Fruit fly (Drosophila melanogaster) whole organism, embryonic: ENCODE measurements around the gene retm.

Experiments used
- Awh ChIP-seq: fragments of 200-800 bp; sonication (Bioruptor generic); IDR thresholded peaks from 2 replicates; pipeline ENCODE4, ENCODE4 v1.3.6; 2022; ENCODE audit warnings: missing biosample characterization, missing genetic modification characterization
- Bgb ChIP-seq: fragments of 200-800 bp; sonication (Bioruptor generic); IDR thresholded peaks from 2 replicates; pipeline ENCODE4 v1.3.6; 2022; ENCODE audit warnings: missing biosample characterization, missing genetic modification characterization; ENCODE audit not compliant: partially characterized antibody
- CG15514 ChIP-seq: fragments of 200-800 bp; sonication (Bioruptor generic); optimal IDR thresholded peaks from 3 replicates; lab custom pipeline; 2017; ENCODE audit warnings: missing biosample characterization, missing genetic modification characterization, mild to moderate bottlenecking, moderate library complexity, missing genetic modification reagents
- CG17361 ChIP-seq: fragments of 200-800 bp; sonication (Bioruptor generic); IDR thresholded peaks from 3 replicates; pipeline ENCODE4 v1.3.6; 2022; ENCODE audit warnings: missing biosample characterization, missing genetic modification characterization
- CG18599 ChIP-seq: fragments of 200-800 bp; sonication (Bioruptor generic); optimal IDR thresholded peaks from 3 replicates; lab custom pipeline; 2017; ENCODE audit warnings: missing biosample characterization, missing genetic modification characterization, mild to moderate bottlenecking, moderate library complexity, missing genetic modification reagents
- CG2116 ChIP-seq: fragments of 200-800 bp; sonication (Bioruptor generic); optimal IDR thresholded peaks from 3 replicates; lab custom pipeline; 2018; ENCODE audit warnings: missing biosample characterization, mild to moderate bottlenecking, missing genetic modification characterization
- CG34376 ChIP-seq: fragments of 200-800 bp; sonication (Bioruptor generic); optimal IDR thresholded peaks from 2 replicates; lab custom pipeline; 2018; ENCODE audit warnings: missing biosample characterization, mild to moderate bottlenecking, missing genetic modification characterization
- CG3847 ChIP-seq: fragments of 200-800 bp; sonication (Bioruptor generic); IDR thresholded peaks from 2 replicates; pipeline ENCODE4 v1.3.6; 2022; ENCODE audit warnings: missing biosample characterization, missing genetic modification characterization
- CG3995 ChIP-seq: fragments of 200-800 bp; sonication (Bioruptor generic); optimal IDR thresholded peaks from 3 replicates; lab custom pipeline; 2016; ENCODE audit warnings: missing biosample characterization, missing genetic modification characterization
- CG4617 ChIP-seq: fragments of 200-800 bp; sonication (Bioruptor generic); optimal IDR thresholded peaks from 3 replicates; lab custom pipeline; 2016; ENCODE audit warnings: missing biosample characterization, missing genetic modification characterization, borderline replicate concordance
- CG6765 ChIP-seq: fragments of 200-800 bp; sonication (Bioruptor generic); optimal IDR thresholded peaks from 3 replicates; lab custom pipeline; 2017; ENCODE audit warnings: missing biosample characterization, mild to moderate bottlenecking, missing genetic modification characterization
- CTCF ChIP-seq: fragments of 200-800 bp; sonication (Bioruptor generic); optimal IDR thresholded peaks from 2 replicates; lab custom pipeline; 2017; ENCODE audit warnings: missing biosample characterization, mild to moderate bottlenecking, missing genetic modification characterization, moderate library complexity
- D19A ChIP-seq: fragments of 200-800 bp; optimal IDR thresholded peaks from 3 replicates; lab custom pipeline; 2019; ENCODE audit warnings: missing biosample characterization, mild to moderate bottlenecking, missing genetic modification characterization, moderate library complexity
- Dll ChIP-seq: fragments of 200-800 bp; sonication (Bioruptor generic); IDR thresholded peaks from 4 replicates; pipeline ENCODE4 v1.3.6; 2022; ENCODE audit warnings: missing biosample characterization, missing genetic modification characterization; ENCODE audit not compliant: partially characterized antibody
- Dref ChIP-seq: fragments of 200-800 bp; sonication (Bioruptor generic); IDR thresholded peaks from 2 replicates; pipeline ENCODE4 v1.3.6; 2022; ENCODE audit warnings: missing biosample characterization, missing genetic modification characterization
- GATAe ChIP-seq: fragments of 200-800 bp; sonication (Bioruptor generic); conservative IDR thresholded peaks from 2 replicates; pipeline ENCODE4 v1.3.6; 2022; ENCODE audit warnings: missing biosample characterization, missing genetic modification characterization
- HLH4C ChIP-seq: fragments of 200-800 bp; sonication (Bioruptor generic); IDR thresholded peaks from 3 replicates; pipeline ENCODE4 v1.3.6; 2022; ENCODE audit warnings: missing biosample characterization, missing genetic modification characterization; ENCODE audit not compliant: partially characterized antibody
- Hey ChIP-seq: fragments of 200-800 bp; sonication (Bioruptor generic); optimal IDR thresholded peaks from 3 replicates; lab custom pipeline; 2018; ENCODE audit warnings: missing biosample characterization, mild to moderate bottlenecking, missing genetic modification characterization
- Hr78 ChIP-seq, 2 experiments: fragments of 200-800 bp in 1 of 2; fragments of >200 bp in 1 of 2; sonication (Bioruptor generic) in 1 of 2; optimal IDR thresholded peaks; 2 replicates each; lab custom pipeline; 2017 to 2019; ENCODE audit warnings: missing biosample characterization in 2 of 2, missing genetic modification characterization in 2 of 2, mild to moderate bottlenecking in 1 of 2, moderate library complexity in 1 of 2
- Hsf ChIP-seq: fragments of 200-800 bp; sonication (Bioruptor generic); optimal IDR thresholded peaks from 3 replicates; lab custom pipeline; 2016; ENCODE audit warnings: missing biosample characterization, missing genetic modification characterization
- MBD-R2 ChIP-seq: fragments of 200-800 bp; sonication (Bioruptor generic); IDR thresholded peaks from 2 replicates; pipeline ENCODE4 v1.3.6; 2022; ENCODE audit warnings: missing biosample characterization, missing genetic modification characterization
- MESR4 ChIP-seq: fragments of 200-800 bp; sonication (Bioruptor generic); optimal IDR thresholded peaks from 2 replicates; lab custom pipeline; 2018; ENCODE audit warnings: missing biosample characterization, mild to moderate bottlenecking, missing genetic modification characterization, moderate library complexity
- Med ChIP-seq: fragments of 200-800 bp; sonication (Bioruptor generic); peaks from one replicate; lab custom pipeline; 2016; ENCODE audit warnings: missing biosample characterization, missing genetic modification characterization, mild to moderate bottlenecking, inconsistent platforms, moderate library complexity
- Meics ChIP-seq: fragments of 200-800 bp; sonication (Bioruptor generic); optimal IDR thresholded peaks from 2 replicates; lab custom pipeline; 2017; ENCODE audit warnings: missing biosample characterization, mild to moderate bottlenecking, missing genetic modification characterization
- Neu2 ChIP-seq: fragments of 200-800 bp; sonication (Bioruptor generic); optimal IDR thresholded peaks from 3 replicates; lab custom pipeline; 2016; ENCODE audit warnings: missing biosample characterization, missing genetic modification characterization, borderline replicate concordance
- Pdp1 ChIP-seq, 2 experiments: fragments of 200-800 bp; sonication (Bioruptor generic); optimal IDR thresholded peaks; 3 replicates each; lab custom pipeline; 2016; ENCODE audit warnings: missing biosample characterization in 2 of 2, missing genetic modification characterization in 2 of 2, mild to moderate bottlenecking in 1 of 2, moderate library complexity in 1 of 2
- Vsx1 ChIP-seq: fragments of 200-800 bp; sonication (Bioruptor generic); optimal IDR thresholded peaks from 2 replicates; lab custom pipeline; 2017; ENCODE audit warnings: missing biosample characterization, mild to moderate bottlenecking, missing genetic modification characterization, missing genetic modification reagents
- ara ChIP-seq: fragments of 200-800 bp; sonication (Bioruptor generic); IDR thresholded peaks from 2 replicates; pipeline ENCODE4 v1.3.6; 2022; ENCODE audit warnings: missing biosample characterization, missing genetic modification characterization
- dm ChIP-seq: fragments of 200-800 bp; sonication (Bioruptor generic); optimal IDR thresholded peaks from 3 replicates; lab custom pipeline; 2016; ENCODE audit warnings: missing biosample characterization, missing genetic modification characterization
- exex ChIP-seq: fragments of 200-800 bp; sonication (Bioruptor generic); optimal IDR thresholded peaks from 4 replicates; lab custom pipeline; 2018; ENCODE audit warnings: missing biosample characterization, mild to moderate bottlenecking, missing genetic modification characterization, moderate library complexity
- ftz-f1 ChIP-seq: fragments of 200-800 bp; sonication (Bioruptor generic); optimal IDR thresholded peaks from 2 replicates; lab custom pipeline; 2016; ENCODE audit warnings: missing biosample characterization, missing genetic modification characterization
- grau ChIP-seq: fragments of 200-800 bp; optimal IDR thresholded peaks from 3 replicates; lab custom pipeline; 2019; ENCODE audit warnings: missing biosample characterization, mild to moderate bottlenecking, missing genetic modification characterization, moderate library complexity
- gsb ChIP-seq: fragments of 200-800 bp; sonication (Bioruptor generic); IDR thresholded peaks from 2 replicates; pipeline ENCODE4 v1.3.6; 2022; ENCODE audit warnings: missing biosample characterization, missing genetic modification characterization
- gsb-n ChIP-seq: fragments of 200-800 bp; sonication (Bioruptor generic); optimal IDR thresholded peaks from 3 replicates; lab custom pipeline; 2018; ENCODE audit warnings: missing biosample characterization, mild to moderate bottlenecking, missing genetic modification characterization
- jigr1 ChIP-seq: fragments of 200-800 bp; sonication (Bioruptor generic); IDR thresholded peaks from 3 replicates; pipeline ENCODE4 v1.3.6; 2022; ENCODE audit warnings: missing biosample characterization, missing genetic modification characterization
- mirr ChIP-seq: fragments of 200-800 bp; sonication (Bioruptor generic); optimal IDR thresholded peaks from 3 replicates; lab custom pipeline; 2018; ENCODE audit warnings: missing biosample characterization, mild to moderate bottlenecking, missing genetic modification characterization
- mld ChIP-seq: fragments of 200-800 bp; sonication (Bioruptor generic); IDR thresholded peaks from 3 replicates; pipeline ENCODE4 v1.3.6; 2022; ENCODE audit warnings: missing biosample characterization, missing genetic modification characterization; ENCODE audit not compliant: partially characterized antibody
- nom ChIP-seq: fragments of 200-800 bp; sonication (Bioruptor generic); optimal IDR thresholded peaks from 2 replicates; lab custom pipeline; 2017; ENCODE audit warnings: missing biosample characterization, missing genetic modification characterization, mild to moderate bottlenecking, moderate library complexity, missing genetic modification reagents
- p53 ChIP-seq: fragments of 200-800 bp; sonication (Bioruptor generic); optimal IDR thresholded peaks from 2 replicates; lab custom pipeline; 2016; ENCODE audit warnings: missing biosample characterization, missing genetic modification characterization
- pzg ChIP-seq: fragments of 200-800 bp; sonication (Bioruptor generic); optimal IDR thresholded peaks from 3 replicates; lab custom pipeline; 2018; ENCODE audit warnings: missing biosample characterization, mild to moderate bottlenecking, missing genetic modification characterization, moderate library complexity
- ro ChIP-seq: fragments of 200-800 bp; sonication (Bioruptor generic); IDR thresholded peaks from 2 replicates; pipeline ENCODE4 v1.3.6; 2022; ENCODE audit warnings: missing biosample characterization, missing genetic modification characterization
- run ChIP-seq: fragments of 200-800 bp; sonication (Bioruptor generic); optimal IDR thresholded peaks from 3 replicates; lab custom pipeline; 2018; ENCODE audit warnings: missing biosample characterization, mild to moderate bottlenecking, missing genetic modification characterization
- sd ChIP-seq: fragments of 200-800 bp; sonication (Bioruptor generic); optimal IDR thresholded peaks from 3 replicates; lab custom pipeline; 2018; ENCODE audit warnings: missing biosample characterization, mild to moderate bottlenecking, missing genetic modification characterization, moderate library complexity
- sug ChIP-seq: fragments of 200-800 bp; optimal IDR thresholded peaks from 2 replicates; lab custom pipeline; 2019; ENCODE audit warnings: missing biosample characterization, mild to moderate bottlenecking, missing genetic modification characterization, moderate library complexity
- vvl ChIP-seq: fragments of 200-800 bp; sonication (Bioruptor generic); IDR thresholded peaks from 2 replicates; pipeline ENCODE4 v1.3.6; 2022; ENCODE audit warnings: missing biosample characterization, missing genetic modification characterization
- wor ChIP-seq: fragments of 200-800 bp; sonication (Bioruptor generic); IDR thresholded peaks from 2 replicates; pipeline ENCODE4 v1.3.6; 2022; ENCODE audit warnings: missing biosample characterization, missing genetic modification characterization

retm gene

DNA sequence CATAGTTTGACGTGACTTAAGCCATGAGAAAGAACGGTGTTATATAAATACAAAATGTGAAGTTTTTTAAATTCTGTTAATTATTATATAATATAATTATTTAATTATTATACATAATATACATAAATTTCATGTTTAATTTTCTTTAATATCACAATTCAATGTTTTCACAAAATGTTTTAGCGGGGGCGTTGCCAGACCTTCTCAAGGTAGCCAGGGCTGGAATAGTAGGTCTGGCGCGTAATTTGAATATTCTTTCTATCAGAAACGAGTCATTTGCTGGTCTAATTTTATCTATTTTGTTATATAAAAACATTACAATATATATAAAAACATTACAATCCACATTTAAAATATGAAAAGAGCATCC lies 7.4 kb downstream of the retm start, which contains the start of gene Acox3 (continued):
- TF ChIP-seq CG17361 (0 out of 3 replicates have a peak, but pooled peaks have one; percentile 24), Vsx1 (peak; percentile 2), pzg (GFP tag; lab: Kevin White, UChicago) (peak; percentile 41), dm (GFP tag; lab: Kevin White, UChicago) (no peak), CG3847 (GFP tag; lab: Robert Waterston, UW) (peak; percentile 32; the same call in 1 of the 2 replicates), grau (tag; lab: Kevin White, UChicago) (peak; percentile 8), CTCF (GFP tag; lab: Kevin White, UChicago) (peak; percentile 35), CG3995 (GFP tag; lab: Kevin White, UChicago) (peak; percentile 35), Pdp1 (GFP tag; optimal IDR thresholded peaks at IDR 0.05; lab: Kevin White, UChicago) (peak in 1 of 2 experiments; percentile 81), CG4617 (GFP tag; lab: Kevin White, UChicago) (peak; percentile 14), D19A (tag; lab: Kevin White, UChicago) (peak; percentile 7)

DNA sequence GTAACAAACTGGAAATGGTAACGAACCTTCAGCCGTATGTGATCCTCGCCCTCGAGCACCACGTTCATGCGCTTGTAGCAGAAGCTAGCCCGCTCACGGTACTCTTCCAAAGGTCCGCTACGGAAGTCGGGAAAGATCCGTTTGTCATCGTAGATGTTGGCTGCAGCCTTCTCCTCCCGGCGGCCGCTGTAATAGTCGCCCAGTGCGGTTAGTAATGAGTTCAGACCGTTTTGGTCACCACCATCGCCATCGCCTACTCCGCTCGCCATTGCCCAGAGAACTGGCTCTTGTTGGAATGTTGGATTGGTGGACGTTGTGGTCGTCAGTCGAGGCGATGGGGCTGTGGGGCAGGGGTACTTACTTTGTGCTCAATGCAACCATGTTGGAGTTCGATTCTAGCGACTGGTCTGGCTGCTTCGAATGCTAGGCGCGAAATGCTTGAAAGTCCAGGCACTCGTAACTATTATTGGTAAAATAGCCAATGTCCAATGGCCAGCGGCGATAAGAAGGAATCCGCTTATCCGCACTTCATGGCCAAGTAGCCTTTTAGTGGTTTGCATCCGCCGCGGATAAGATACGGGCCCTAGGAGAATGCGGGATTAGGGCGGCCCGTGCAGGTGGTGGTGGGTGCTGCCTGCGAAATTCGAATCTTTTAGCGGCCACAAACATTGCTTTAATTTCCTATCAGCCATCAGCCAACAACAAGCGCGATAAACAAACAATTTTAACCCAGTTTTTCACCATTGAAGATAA lies 8.0 kb downstream of the retm start:
- TF ChIP-seq sd (tag; lab: Kevin White, UChicago) (peak; percentile 68), Med (GFP tag; lab: Kevin White, UChicago) (peak; percentile 82), ara (GFP tag; lab: Robert Waterston, UW) (0 out of 2 replicates have a peak, but pooled peaks have one; percentile 18), CG15514 (GFP tag; lab: Kevin White, UChicago) (peak; percentile 34), ro (GFP tag; lab: Robert Waterston, UW) (no peak), vvl (GFP tag; lab: Robert Waterston, UW) (no peak), mirr (GFP tag; lab: Kevin White, UChicago) (peak; percentile 55), run (tag; lab: Kevin White, UChicago) (peak; percentile 22), Hey (peak; percentile 84), ftz-f1 (GFP tag; lab: Kevin White, UChicago) (peak; percentile 40), CG18599 (GFP tag; lab: Kevin White, UChicago) (peak; percentile 11), nom (peak; percentile 78), wor (GFP tag; lab: Robert Waterston, UW) (no peak), CG2116 (GFP tag; lab: Kevin White, UChicago) (peak; percentile 88), HLH4C (GFP tag; lab: Robert Waterston, UW) (0 out of 3 replicates have a peak, but pooled peaks have one; percentile 26), p53 (no peak), Hsf (GFP tag; lab: Kevin White, UChicago) (no peak), dm (GFP tag; lab: Kevin White, UChicago) (no peak), Bgb (GFP tag; lab: Robert Waterston, UW) (peak; percentile 10; the same call in 1 of the 2 replicates), Meics (GFP tag; lab: Kevin White, UChicago) (peak; percentile 3), MBD-R2 (GFP tag; lab: Robert Waterston, UW) (peak; percentile 34), mld (no peak), exex (peak; percentile 85), gsb-n (tag; lab: Kevin White, UChicago) (no peak), Neu2 (GFP tag; lab: Kevin White, UChicago) (peak; percentile 50), sug (tag; lab: Kevin White, UChicago) (peak; percentile 88), CG34376 (GFP tag; lab: Kevin White, UChicago) (peak; percentile 75), Hr78 (GFP tag; optimal IDR thresholded peaks at IDR 0.05; lab: Kevin White, UChicago) (peak in 1 of 2 experiments; percentile 67), gsb (GFP tag; lab: Robert Waterston, UW) (no peak), pzg (GFP tag; lab: Kevin White, UChicago) (peak; percentile 5), jigr1 (GFP tag; lab: Robert Waterston, UW) (no peak), CG6765 (peak; percentile 32), Awh (GFP tag; lab: Robert Waterston, UW) (peak; percentile 29; the same call in 1 of the 2 replicates), MESR4 (GFP tag; lab: Kevin White, UChicago) (peak; percentile 14), Dref (GFP tag; lab: Robert Waterston, UW) (peak; percentile 41; the same call in 1 of the 2 replicates), GATAe (GFP tag; lab: Robert Waterston, UW) (peak; percentile 69), Dll (GFP tag; lab: Robert Waterston, UW) (no peak)
